Fruit fly (Drosophila melanogaster): Measurements from ENCODE around the gene r-l.

- no peak for TF ChIP-seq psq (optimal IDR thresholded peaks at IDR 0.05)
- TF ChIP-seq usp (GFP tag; optimal IDR thresholded peaks at IDR 0.05), result no peak
- TF ChIP-seq Dll (optimal IDR thresholded peaks at IDR 0.05), result no peak
These were observed 588 bp upstream of the r-l start, which contains the start of gene dmrt93B for dm6 chr3R:21073707-21074106.
